Worm (Caenorhabditis elegans) whole organism, L4/young adult: ENCODE measurements around the gene gnrr-5.

Source experiments
- W03F9.2 ChIP-seq: fragments of 150-350 bp; optimal IDR thresholded peaks from 2 replicates; lab custom pipeline; 2014; ENCODE audit warnings: missing biosample characterization, missing genetic modification characterization
- dao-5 ChIP-seq: sonication (generic microtip); optimal IDR thresholded peaks from 2 replicates; lab custom pipeline; 2016; ENCODE audit warnings: missing genotype, missing genetic modification characterization, moderate library complexity, missing compliant biosample characterization
- him-1 ChIP-seq: sonication (generic microtip); optimal IDR thresholded peaks from 2 replicates; lab custom pipeline; 2016; ENCODE audit warnings: missing genotype, missing genetic modification reagents, missing genetic modification characterization, missing compliant biosample characterization

The gnrr-5 gene

DNA sequence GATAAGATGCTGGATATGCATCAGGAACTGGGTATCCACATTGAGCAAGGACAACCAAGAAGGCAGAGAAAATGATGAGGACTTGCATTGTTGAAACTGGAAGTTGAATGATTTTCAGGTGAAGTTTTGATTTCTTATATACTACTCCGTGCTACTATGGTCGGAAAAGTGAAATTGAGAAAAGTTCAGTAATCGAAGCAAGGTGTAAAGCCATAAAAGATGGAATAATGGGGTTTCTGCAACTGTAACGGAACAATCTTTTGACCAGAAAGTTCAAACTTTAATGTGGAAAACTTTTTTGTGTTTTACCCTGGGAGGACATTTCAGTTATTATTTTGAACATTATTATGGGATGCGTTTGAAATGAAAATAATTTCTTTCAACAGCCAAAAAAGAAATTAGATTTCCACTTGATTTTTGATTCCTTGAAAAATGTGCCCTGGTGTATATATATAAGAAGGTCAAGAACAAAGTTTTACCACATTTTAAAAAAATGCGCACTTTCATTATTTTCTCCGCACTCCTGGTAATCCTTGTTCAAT is 30.6 kb downstream of the gnrr-5 start, which contains the start of the genes Y47D7A.9 and Y47D7A.19:
Y47D7A.9 (minus strand) TSS at position 101 of the 542 bp plus-strand sequence.
Y47D7A.19 (plus strand) TSS at position 492 of the 542 bp plus-strand sequence.
- no peak for TF ChIP-seq dao-5

DNA sequence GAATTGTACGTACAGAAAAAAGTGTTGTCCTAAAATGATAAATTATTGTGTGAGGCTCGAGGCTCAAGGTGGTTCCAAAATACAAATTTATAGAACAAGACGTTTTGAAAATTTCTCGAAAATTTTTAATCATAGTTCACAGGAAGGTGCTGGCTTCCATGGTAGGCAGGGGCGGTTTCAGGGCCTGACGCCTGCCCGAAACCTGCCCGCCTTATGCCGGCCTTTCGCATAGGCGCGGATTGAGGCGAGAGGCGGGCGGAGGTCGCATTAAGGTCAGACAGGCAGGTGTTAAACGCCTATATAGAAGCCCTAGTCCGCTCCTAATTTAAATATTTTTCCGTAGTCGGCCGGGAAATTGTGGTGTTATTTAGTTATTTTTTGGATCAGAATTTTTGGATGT is 31.4 kb downstream of the gnrr-5 start:
- no peak for TF ChIP-seq dao-5
- TF ChIP-seq W03F9.2 (tag; lab: Kevin White, UChicago) = no peak
- TF ChIP-seq him-1 = no peak

- no peak for TF ChIP-seq W03F9.2 (tag; lab: Kevin White, UChicago)
- TF ChIP-seq dao-5 = no peak
- TF ChIP-seq him-1 = no peak
These were observed 32.4 kb downstream of the gnrr-5 start, which contains the start of gene skr-7 for ce11 chrV:4422127-4422526. TSS of gene skr-7 (plus strand) at chrV:4422427.

DNA sequence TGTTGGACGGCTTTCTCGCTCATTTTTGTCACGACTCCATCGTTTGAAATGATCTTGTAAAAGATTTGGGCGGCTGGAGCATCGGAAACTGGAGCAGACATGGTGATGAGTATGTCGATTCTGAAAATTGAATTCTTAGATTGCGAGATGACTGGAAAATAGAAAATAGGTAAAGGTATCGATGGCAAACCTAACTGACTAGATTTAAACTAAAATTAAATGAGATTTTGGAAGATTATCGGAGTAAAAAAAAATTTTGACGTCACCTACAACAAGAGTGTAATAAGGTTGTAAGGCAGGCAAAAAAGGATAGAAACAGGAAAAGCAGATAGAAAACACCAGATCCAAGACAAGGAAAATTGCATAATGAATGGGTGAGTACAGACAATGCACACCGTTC is 33.1 kb downstream of the gnrr-5 start, which contains the start of gene skr-14:
skr-14 (minus strand) TSS at position 101 of the 400 bp plus-strand sequence.
- no peak for TF ChIP-seq dao-5
- no peak for TF ChIP-seq W03F9.2 (tag; lab: Kevin White, UChicago)
- TF ChIP-seq him-1 = no peak

ce11 chrV:4419767-4420322 is 34.7 kb downstream of the gnrr-5 start, which contains the start of the genes Y47D7A.7 and Y47D7A.2:
TSS of gene Y47D7A.7 (minus strand) at chrV:4419867.
TSS of gene Y47D7A.2 (plus strand) at chrV:4420272.
- TF ChIP-seq dao-5 (no peak), W03F9.2 (tag; lab: Kevin White, UChicago) (no peak), him-1 (no peak)

- TF ChIP-seq him-1 = no peak
- TF ChIP-seq dao-5 = no peak
- no peak for TF ChIP-seq W03F9.2 (tag; lab: Kevin White, UChicago)
These were observed 36.4 kb downstream of the gnrr-5 start, which contains the start of gene Y47D7A.6 for ce11 chrV:4418116-4418515. TSS of gene Y47D7A.6 (minus strand) at chrV:4418216.

DNA sequence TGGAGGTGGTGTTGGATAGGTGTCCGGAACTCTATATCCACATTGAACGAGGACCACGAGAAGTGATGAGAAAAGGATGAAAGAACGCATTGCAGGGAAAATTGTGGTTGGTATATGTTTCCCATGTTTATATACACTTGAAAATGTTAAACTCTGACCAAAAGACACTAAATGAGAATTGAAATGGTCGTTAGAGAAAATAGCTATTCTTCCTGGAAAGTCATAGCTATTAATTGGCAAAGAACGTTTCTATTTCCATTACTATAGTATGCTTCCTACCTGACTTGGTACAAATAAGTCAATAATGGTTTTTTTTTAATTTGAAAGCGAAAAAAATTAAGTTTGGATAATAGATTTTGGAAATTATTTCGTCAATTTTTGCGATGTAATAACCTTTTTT is 37.8 kb downstream of the gnrr-5 start, which contains the start of gene Y47D7A.18:
Y47D7A.18 (minus strand) TSS at position 101 of the 400 bp plus-strand sequence.
- no peak for TF ChIP-seq him-1
- TF ChIP-seq W03F9.2 (tag; lab: Kevin White, UChicago) = no peak
- TF ChIP-seq dao-5 = no peak

- TF ChIP-seq him-1 (no peak), dao-5 (no peak), W03F9.2 (tag; lab: Kevin White, UChicago) (no peak)
These were observed 39.9 kb downstream of the gnrr-5 start, which contains the start of gene grl-5 for ce11 chrV:4414613-4415071. TSS of gene grl-5 (minus strand) at chrV:4414663.

- TF ChIP-seq dao-5 = no peak
- no peak for TF ChIP-seq him-1
- no peak for TF ChIP-seq W03F9.2 (tag; lab: Kevin White, UChicago)
These were observed 42.8 kb downstream of the gnrr-5 start, which contains the start of gene Y47D7A.17 for ce11 chrV:4411714-4412113. TSS of gene Y47D7A.17 (minus strand) at chrV:4411814.

DNA sequence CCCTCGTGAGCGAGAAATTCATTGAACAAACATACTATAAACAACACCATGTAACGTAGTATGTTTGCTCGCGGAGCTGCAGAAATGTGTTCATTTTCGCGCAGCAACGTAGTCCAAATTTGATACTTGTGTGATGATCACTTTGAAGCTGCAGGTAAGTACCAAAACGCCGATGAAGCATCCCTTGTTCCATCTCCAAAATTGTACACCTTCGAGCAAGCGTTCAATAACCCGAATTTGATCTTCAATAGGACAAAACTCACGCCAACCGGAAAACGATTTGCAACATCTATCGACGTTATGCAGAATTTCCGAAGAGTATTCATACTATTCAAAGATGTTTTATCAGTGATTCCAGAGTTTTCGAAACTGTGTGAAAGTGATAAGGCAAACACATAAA is 43.9 kb downstream of the gnrr-5 start, which contains the start of gene Y47D7A.3:
Y47D7A.3 (plus strand) TSS at position 301 of the 400 bp plus-strand sequence.
- no peak for TF ChIP-seq him-1
- TF ChIP-seq dao-5 = no peak
- no peak for TF ChIP-seq W03F9.2 (tag; lab: Kevin White, UChicago)

- no peak for TF ChIP-seq W03F9.2 (tag; lab: Kevin White, UChicago)
- no peak for TF ChIP-seq him-1
These were observed 47.0 kb downstream of the gnrr-5 start, which contains the start of gene nhr-118 for ce11 chrV:4407519-4407918. TSS of gene nhr-118 (plus strand) at chrV:4407819.

- TF ChIP-seq W03F9.2 (tag; lab: Kevin White, UChicago) = no peak
- no peak for TF ChIP-seq dao-5
- no peak for TF ChIP-seq him-1
These were observed 52.7 kb downstream of the gnrr-5 start, which contains the start of gene F13A2.5 for ce11 chrV:4401865-4402264. TSS of gene F13A2.5 (minus strand) at chrV:4401965.
